Fruit fly (Drosophila melanogaster) whole organism, embryonic: ENCODE data around the gene Pstk.
A peak's percentile ranks its signal among the peaks of the same experiment; 100 is the strongest.

Source experiments
- Abd-B ChIP-seq: fragments of 200-800 bp; sonication (Bioruptor generic); optimal IDR thresholded peaks from 2 replicates; lab custom pipeline; 2018; ENCODE audit warnings: missing biosample characterization, mild to moderate bottlenecking, missing genetic modification characterization, moderate library complexity
- Atf6 ChIP-seq: fragments of 200-800 bp; sonication (Bioruptor generic); IDR thresholded peaks from 2 replicates; pipeline ENCODE4 v1.3.6; 2022; ENCODE audit warnings: missing biosample characterization, missing genetic modification characterization
- CG1024 ChIP-seq: fragments of 200-800 bp; sonication (Bioruptor generic); IDR thresholded peaks from 2 replicates; pipeline ENCODE4 v1.3.6; 2022; ENCODE audit warnings: missing biosample characterization, missing genetic modification characterization
- CG10543 ChIP-seq: fragments of 200-800 bp; sonication (Bioruptor generic); optimal IDR thresholded peaks from 3 replicates; lab custom pipeline; 2017; ENCODE audit warnings: missing biosample characterization, mild to moderate bottlenecking, missing genetic modification characterization, moderate library complexity
- CG11247 ChIP-seq: fragments of 200-800 bp; sonication (Bioruptor generic); IDR thresholded peaks from 2 replicates; pipeline ENCODE4 v1.3.6; 2022; ENCODE audit warnings: missing biosample characterization, missing genetic modification characterization
- CG12659 ChIP-seq: fragments of 200-800 bp; sonication (Bioruptor generic); optimal IDR thresholded peaks from 3 replicates; lab custom pipeline; 2017; ENCODE audit warnings: mild to moderate bottlenecking, missing biosample characterization, missing genetic modification reagents, missing genetic modification characterization
- CG13775 ChIP-seq: fragments of 200-800 bp; sonication (Bioruptor generic); optimal IDR thresholded peaks from 3 replicates; lab custom pipeline; 2017; ENCODE audit warnings: missing biosample characterization, mild to moderate bottlenecking, missing genetic modification characterization
- CG13894 ChIP-seq: fragments of 200-800 bp; sonication (Bioruptor generic); optimal IDR thresholded peaks from 3 replicates; lab custom pipeline; 2018; ENCODE audit warnings: missing biosample characterization, mild to moderate bottlenecking, missing genetic modification characterization, moderate library complexity
- CG14050 ChIP-seq: fragments of 200-800 bp; sonication (Bioruptor generic); IDR thresholded peaks from 3 replicates; pipeline ENCODE4 v1.3.6; 2022; ENCODE audit warnings: missing biosample characterization, missing genetic modification characterization
- CG15269 ChIP-seq: fragments of 200-800 bp; sonication (Bioruptor generic); optimal IDR thresholded peaks from 2 replicates; lab custom pipeline; 2018; ENCODE audit warnings: missing biosample characterization, mild to moderate bottlenecking, missing genetic modification characterization, moderate library complexity
- CG17359 ChIP-seq: fragments of 200-800 bp; sonication (Bioruptor generic); optimal IDR thresholded peaks from 3 replicates; lab custom pipeline; 2018; ENCODE audit warnings: missing biosample characterization, mild to moderate bottlenecking, missing genetic modification characterization, moderate library complexity
- CG17829 ChIP-seq: fragments of 200-800 bp; optimal IDR thresholded peaks from 2 replicates; lab custom pipeline; 2019; ENCODE audit warnings: missing biosample characterization, mild to moderate bottlenecking, missing genetic modification characterization, moderate library complexity
- CG18262 ChIP-seq: fragments of 200-800 bp; optimal IDR thresholded peaks from 3 replicates; lab custom pipeline; 2019; ENCODE audit warnings: missing biosample characterization, mild to moderate bottlenecking, missing genetic modification characterization, moderate library complexity
- CG18764 ChIP-seq: fragments of 200-800 bp; sonication (Bioruptor generic); optimal IDR thresholded peaks from 3 replicates; lab custom pipeline; 2016; ENCODE audit warnings: missing biosample characterization, missing genetic modification characterization
- CG2712 ChIP-seq: fragments of 200-800 bp; optimal IDR thresholded peaks from 3 replicates; lab custom pipeline; 2019; ENCODE audit warnings: missing biosample characterization, mild to moderate bottlenecking, missing genetic modification characterization, moderate library complexity
- CG31224 ChIP-seq: fragments of 200-800 bp; sonication (Bioruptor generic); IDR thresholded peaks from 2 replicates; pipeline ENCODE4 v1.3.6; 2022; ENCODE audit warnings: missing biosample characterization, missing genetic modification characterization
- CG33213 ChIP-seq: fragments of 200-800 bp; sonication (Bioruptor generic); optimal IDR thresholded peaks from 3 replicates; lab custom pipeline; 2016; ENCODE audit warnings: missing biosample characterization, missing genetic modification characterization
- CG3847 ChIP-seq: fragments of 200-800 bp; sonication (Bioruptor generic); IDR thresholded peaks from 2 replicates; pipeline ENCODE4 v1.3.6; 2022; ENCODE audit warnings: missing biosample characterization, missing genetic modification characterization
- CG6791 ChIP-seq: fragments of 200-800 bp; sonication (Bioruptor generic); IDR thresholded peaks from 3 replicates; pipeline ENCODE4 v1.3.6; 2022; ENCODE audit warnings: missing biosample characterization, missing genetic modification characterization; ENCODE audit not compliant: partially characterized antibody
- CG7963 ChIP-seq: fragments of 200-800 bp; sonication (Bioruptor generic); IDR thresholded peaks from 3 replicates; pipeline ENCODE4 v1.3.6; 2022; ENCODE audit warnings: missing biosample characterization, missing genetic modification characterization; ENCODE audit not compliant: partially characterized antibody
- CG8359 ChIP-seq: fragments of 200-800 bp; sonication (Bioruptor generic); optimal IDR thresholded peaks from 2 replicates; lab custom pipeline; 2017; ENCODE audit warnings: missing biosample characterization, mild to moderate bottlenecking, missing genetic modification characterization, borderline replicate concordance
- CHES-1-like ChIP-seq: fragments of 200-800 bp; sonication (Bioruptor generic); optimal IDR thresholded peaks from 2 replicates; lab custom pipeline; 2016; ENCODE audit warnings: missing biosample characterization, missing genetic modification characterization
- D ChIP-seq, 2 experiments: fragments of 200-800 bp in 1 of 2; fragments of >200 bp in 1 of 2; sonication (Bioruptor generic) in 1 of 2; optimal IDR thresholded peaks; 2 replicates in 1 of 2; 3 replicates in 1 of 2; lab custom pipeline; 2017; ENCODE audit warnings: mild to moderate bottlenecking in 1 of 2, missing biosample characterization in 1 of 2, missing genetic modification characterization in 1 of 2, missing genetic modification reagents in 1 of 2
- Dbx ChIP-seq: fragments of 200-800 bp; sonication (Bioruptor generic); IDR thresholded peaks from 3 replicates; pipeline ENCODE4 v1.3.6; 2022; ENCODE audit warnings: missing biosample characterization, missing genetic modification characterization
- Dfd ChIP-seq, 2 experiments: fragments of >200 bp; optimal IDR thresholded peaks; 2 replicates each; lab custom pipeline; 2017; ENCODE audit warnings: missing biosample characterization in 2 of 2, missing genetic modification characterization in 2 of 2
- Dip2 ChIP-seq: fragments of 200-800 bp; sonication (Bioruptor generic); IDR thresholded peaks from 2 replicates; pipeline ENCODE4 v1.3.6; 2022; ENCODE audit warnings: missing biosample characterization, missing genetic modification characterization
- E2f2 ChIP-seq: fragments of 200-800 bp; sonication (Bioruptor generic); IDR thresholded peaks from 2 replicates; pipeline ENCODE4 v1.3.6; 2022; ENCODE audit warnings: missing biosample characterization, missing genetic modification characterization
- Elba2 ChIP-seq: fragments of 200-800 bp; sonication (Bioruptor generic); optimal IDR thresholded peaks from 3 replicates; lab custom pipeline; 2016; ENCODE audit warnings: missing biosample characterization, missing genetic modification characterization
- H2.0 ChIP-seq: fragments of 200-800 bp; sonication (Bioruptor generic); IDR thresholded peaks from 2 replicates; pipeline ENCODE4 v1.3.6; 2022; ENCODE audit warnings: missing biosample characterization, missing genetic modification characterization
- NC2α ChIP-seq: fragments of 200-800 bp; sonication (Bioruptor generic); optimal IDR thresholded peaks from 2 replicates; lab custom pipeline; 2016; ENCODE audit warnings: missing biosample characterization, missing genetic modification characterization
- NfI ChIP-seq: fragments of 200-800 bp; sonication (Bioruptor generic); optimal IDR thresholded peaks from 3 replicates; lab custom pipeline; 2018; ENCODE audit warnings: missing biosample characterization, mild to moderate bottlenecking, missing genetic modification characterization, moderate library complexity
- TFAM ChIP-seq: fragments of 200-800 bp; sonication (Bioruptor generic); optimal IDR thresholded peaks from 2 replicates; lab custom pipeline; 2017; ENCODE audit warnings: missing biosample characterization, missing genetic modification characterization, inconsistent platforms
- ap ChIP-seq: fragments of 200-800 bp; sonication (Bioruptor generic); IDR thresholded peaks from 2 replicates; pipeline ENCODE4 v1.3.6; 2022; ENCODE audit warnings: missing biosample characterization, missing genetic modification characterization
- bigmax ChIP-seq: fragments of 200-800 bp; sonication (Bioruptor generic); optimal IDR thresholded peaks from 2 replicates; lab custom pipeline; 2018; ENCODE audit warnings: missing biosample characterization, mild to moderate bottlenecking, missing genetic modification characterization
- chinmo ChIP-seq: fragments of 200-800 bp; sonication (Bioruptor generic); IDR thresholded peaks from 4 replicates; pipeline ENCODE4 v1.3.6; 2022; ENCODE audit warnings: missing biosample characterization, missing genetic modification characterization; ENCODE audit not compliant: partially characterized antibody
- dmrt99B ChIP-seq: fragments of 200-800 bp; sonication (Bioruptor generic); optimal IDR thresholded peaks from 2 replicates; lab custom pipeline; 2018; ENCODE audit warnings: missing biosample characterization, mild to moderate bottlenecking, missing genetic modification characterization, moderate library complexity
- ems ChIP-seq: fragments of 200-800 bp; sonication (Bioruptor generic); optimal IDR thresholded peaks from 3 replicates; lab custom pipeline; 2016; ENCODE audit warnings: missing biosample characterization, missing genetic modification characterization
- gro ChIP-seq: fragments of 200-800 bp; sonication (Bioruptor generic); optimal IDR thresholded peaks from 2 replicates; lab custom pipeline; 2016; ENCODE audit warnings: missing biosample characterization, missing genetic modification characterization
- ind ChIP-seq: fragments of 200-800 bp; sonication (Bioruptor generic); optimal IDR thresholded peaks from 3 replicates; lab custom pipeline; 2016; ENCODE audit warnings: missing biosample characterization, missing genetic modification characterization
- insv ChIP-seq, 2 experiments: fragments of 200-800 bp; sonication (Bioruptor generic); optimal IDR thresholded peaks; 3 replicates each; lab custom pipeline; 2016 to 2018; ENCODE audit warnings: missing biosample characterization in 2 of 2, missing genetic modification characterization in 2 of 2
- inv ChIP-seq: fragments of 200-800 bp; sonication (Bioruptor generic); IDR thresholded peaks from 2 replicates; pipeline ENCODE4 v1.3.6; 2022; ENCODE audit warnings: missing biosample characterization, missing genetic modification characterization; ENCODE audit not compliant: partially characterized antibody
- kah ChIP-seq: fragments of 200-800 bp; sonication (Bioruptor generic); optimal IDR thresholded peaks from 2 replicates; lab custom pipeline; 2018; ENCODE audit warnings: missing biosample characterization, mild to moderate bottlenecking, missing genetic modification characterization
- lab ChIP-seq: fragments of 200-800 bp; sonication (Bioruptor generic); optimal IDR thresholded peaks from 3 replicates; lab custom pipeline; 2017; ENCODE audit warnings: missing biosample characterization, missing genetic modification characterization, mild to moderate bottlenecking, moderate library complexity, missing genetic modification reagents
- nerfin-2 ChIP-seq: fragments of 200-800 bp; sonication (Bioruptor generic); IDR thresholded peaks from 2 replicates; pipeline ENCODE4 v1.3.6; 2022; ENCODE audit warnings: missing biosample characterization, missing genetic modification characterization; ENCODE audit not compliant: partially characterized antibody
- pan ChIP-seq, 4 experiments: fragments of >200 bp in 3 of 4; fragments of 200-800 bp in 1 of 4; sonication (Bioruptor generic) in 1 of 4; optimal IDR thresholded peaks in 3 of 4; IDR thresholded peaks in 1 of 4; 2 replicates each; pipeline versions ENCODE4 v1.3.6 to Lab custom; 2017 to 2022; ENCODE audit warnings: missing biosample characterization in 2 of 4, missing genetic modification characterization in 2 of 4, mixed read lengths in 1 of 4
- scrt ChIP-seq: fragments of 200-800 bp; sonication (Bioruptor generic); optimal IDR thresholded peaks from 2 replicates; lab custom pipeline; 2018; ENCODE audit warnings: missing biosample characterization, mild to moderate bottlenecking, missing genetic modification characterization, moderate library complexity
- unpg ChIP-seq: fragments of 200-800 bp; sonication (Bioruptor generic); optimal IDR thresholded peaks from 3 replicates; lab custom pipeline; 2018; ENCODE audit warnings: missing biosample characterization, mild to moderate bottlenecking, missing genetic modification characterization, moderate library complexity
- vnd ChIP-seq: fragments of 200-800 bp; sonication (Bioruptor generic); IDR thresholded peaks from 3 replicates; pipeline ENCODE4 v1.3.6; 2022; ENCODE audit warnings: missing biosample characterization, missing genetic modification characterization; ENCODE audit not compliant: partially characterized antibody
- yki ChIP-seq: fragments of >200 bp; optimal IDR thresholded peaks from 3 replicates; lab custom pipeline; 2018

Gene Pstk

DNA sequence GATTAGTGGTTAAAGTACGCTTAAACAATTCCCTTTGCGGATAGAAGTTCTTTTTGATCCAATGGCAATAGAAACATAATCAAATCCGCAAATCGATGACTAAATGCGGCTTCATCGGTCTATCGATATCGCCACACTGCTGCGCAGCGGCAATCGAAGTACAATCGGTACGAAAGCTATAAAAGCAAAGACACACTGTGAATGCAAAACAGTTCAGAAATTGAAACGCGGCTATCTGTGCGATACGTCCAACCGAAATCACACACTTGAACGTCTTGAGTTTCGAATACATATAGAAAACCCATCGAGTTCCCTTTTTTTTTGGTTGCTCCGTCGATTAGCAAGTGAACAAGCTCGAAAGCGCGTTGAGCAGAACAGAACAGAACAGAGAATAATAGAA, 13.3 kb downstream of the Pstk start, which contains the start of gene CG14207 (continued):
- TF ChIP-seq Elba2 (GFP tag; lab: Kevin White, UChicago) (no peak), ind (no peak), inv (GFP tag; lab: Robert Waterston, UW) (peak; percentile 32; the same call in 1 of the 2 replicates), CG1024 (no peak), CG13775 (GFP tag; lab: Kevin White, UChicago) (no peak), CG18764 (GFP tag; lab: Kevin White, UChicago) (no peak), CG6791 (GFP tag; lab: Robert Waterston, UW) (peak; percentile 82), CG3847 (GFP tag; lab: Robert Waterston, UW) (0 out of 2 replicates have a peak, but pooled peaks have one; percentile 15), CG10543 (GFP tag; lab: Kevin White, UChicago) (peak; percentile 40), H2.0 (GFP tag; lab: Robert Waterston, UW) (no peak), Atf6 (GFP tag; lab: Robert Waterston, UW) (peak; percentile 32), scrt (GFP tag; lab: Kevin White, UChicago) (peak; percentile 37), NfI (GFP tag; lab: Kevin White, UChicago) (peak; percentile 12), CG33213 (GFP tag; lab: Kevin White, UChicago) (no peak), Dbx (peak; percentile 50; the same call in 2 of the 3 replicates), E2f2 (GFP tag; lab: Robert Waterston, UW) (peak; percentile 88), pan (optimal IDR thresholded peaks at IDR 0.05; lab: Kevin White, UChicago) (no peak), pan (GFP tag; optimal IDR thresholded peaks at IDR 0.05 in 1 of 2, IDR thresholded peaks at IDR 0.05 in 1 of 2) (peak in 1 of 2 experiments; percentile 30), D (optimal IDR thresholded peaks at IDR 0.05; lab: Kevin White, UChicago) (no peak), D (GFP tag; optimal IDR thresholded peaks at IDR 0.05; lab: Kevin White, UChicago) (no peak), insv (GFP tag; optimal IDR thresholded peaks at IDR 0.05; lab: Kevin White, UChicago) (no peak), gro (GFP tag; lab: Kevin White, UChicago) (peak; percentile 51), bigmax (no peak), CG14050 (GFP tag; lab: Robert Waterston, UW) (no peak), CG2712 (tag; lab: Kevin White, UChicago) (peak; percentile 24), Dip2 (GFP tag; lab: Robert Waterston, UW) (no peak), vnd (GFP tag; lab: Robert Waterston, UW) (peak; percentile 65), lab (GFP tag; lab: Kevin White, UChicago) (peak; percentile 14), Dfd (GFP tag; optimal IDR thresholded peaks at IDR 0.05; lab: Kevin White, UChicago) (no peak), ems (GFP tag; lab: Kevin White, UChicago) (peak; percentile 5), CG15269 (tag; lab: Kevin White, UChicago) (peak; percentile 31), CG17359 (tag; lab: Kevin White, UChicago) (peak; percentile 3), CG7963 (peak; percentile 87), CG11247 (GFP tag; lab: Robert Waterston, UW) (peak; percentile 30; the same call in 1 of the 2 replicates), Abd-B (GFP tag; lab: Kevin White, UChicago) (no peak), CG31224 (GFP tag; lab: Robert Waterston, UW) (no peak), chinmo (GFP tag; lab: Robert Waterston, UW) (peak; percentile 84; the same call in 2 of the 4 replicates), CG18262 (tag; lab: Kevin White, UChicago) (no peak), CG13894 (tag; lab: Kevin White, UChicago) (peak; percentile 52), kah (GFP tag; lab: Kevin White, UChicago) (no peak), TFAM (GFP tag; lab: Kevin White, UChicago) (no peak), CG17829 (tag; lab: Kevin White, UChicago) (no peak), CG12659 (peak; percentile 29), CG8359 (no peak), NC2α (GFP tag; lab: Kevin White, UChicago) (no peak), ap (GFP tag; lab: Robert Waterston, UW) (no peak), yki (lab: Kevin White, UChicago) (no peak), nerfin-2 (GFP tag; lab: Robert Waterston, UW) (peak; percentile 83), unpg (GFP tag; lab: Kevin White, UChicago) (peak; percentile 6), dmrt99B (tag; lab: Kevin White, UChicago) (peak; percentile 16), CHES-1-like (GFP tag; lab: Kevin White, UChicago) (peak; percentile 34)
